Fruit fly (Drosophila melanogaster): ENCODE data around the gene CG13931.

The CG13931 gene

DNA sequence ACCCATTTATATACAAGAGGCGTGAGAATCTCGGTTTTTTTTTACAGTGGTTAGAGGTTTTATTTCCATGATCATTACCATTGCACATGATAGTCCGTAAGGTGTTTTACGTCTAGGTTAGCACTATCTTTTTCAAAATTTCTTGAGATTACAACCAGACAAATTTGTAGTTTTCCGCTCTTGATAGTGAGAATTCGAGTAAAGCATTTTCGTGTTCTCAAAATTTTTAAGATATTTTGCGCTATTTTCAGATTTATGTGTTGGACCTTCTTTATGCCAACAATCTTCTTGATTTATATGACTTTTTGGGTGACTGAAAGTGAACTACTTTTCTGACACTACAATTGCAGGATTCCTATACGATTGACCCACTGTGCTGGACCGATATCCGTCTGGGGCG, 38.9 kb upstream of the CG13931 start (continued):
- TF ChIP-seq Ets21C (GFP tag; optimal IDR thresholded peaks at IDR 0.05) (no peak), CG10631 (GFP tag; optimal IDR thresholded peaks at IDR 0.05) (peak; percentile 23), CG3032 (tag; optimal IDR thresholded peaks at IDR 0.05) (no peak), CG34406 (GFP tag; optimal IDR thresholded peaks at IDR 0.05) (peak; percentile 18)

DNA sequence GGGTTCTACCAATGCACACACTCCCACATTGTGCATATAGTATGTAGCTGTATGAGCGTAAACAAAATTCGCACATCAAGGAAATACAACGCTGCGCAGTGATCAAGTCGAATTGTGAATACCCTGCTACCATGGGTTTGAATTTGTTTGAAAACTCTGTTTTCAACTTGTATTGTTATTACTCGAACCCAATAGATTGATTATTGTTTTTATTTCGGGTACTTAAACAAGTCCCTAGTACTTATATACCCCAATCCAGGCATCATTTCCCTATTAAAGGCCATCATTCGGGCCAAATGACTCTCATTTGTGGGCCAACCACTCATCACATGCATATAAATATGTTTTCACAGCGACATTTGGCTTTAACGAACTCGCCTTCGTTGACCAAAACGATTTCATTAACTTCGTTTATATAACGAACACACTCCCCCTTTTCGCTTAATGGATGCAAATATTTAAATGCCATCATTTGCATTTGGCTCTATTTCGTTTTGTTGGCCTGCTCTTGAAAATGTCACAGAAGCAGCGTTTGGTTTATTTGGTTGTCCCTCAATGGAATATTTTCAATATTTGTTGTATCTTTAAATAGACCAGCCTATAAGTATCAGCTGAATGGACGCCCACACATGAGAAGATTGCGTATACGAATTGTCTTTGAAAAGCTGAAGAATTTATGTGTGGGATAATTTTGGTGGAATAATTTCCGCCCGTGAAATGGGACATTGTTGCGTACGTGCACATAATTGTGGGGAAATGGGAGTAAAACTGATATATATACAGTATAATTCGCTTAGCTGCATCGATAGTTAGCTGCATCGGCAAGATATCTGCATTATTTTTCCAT, 38.1 kb upstream of the CG13931 start:
- peak; percentile 53 for TF ChIP-seq net (GFP tag; optimal IDR thresholded peaks at IDR 0.05)
- TF ChIP-seq Hr4 (GFP tag; optimal IDR thresholded peaks at IDR 0.05), result peak; percentile 64
- TF ChIP-seq CG8319 (GFP tag; optimal IDR thresholded peaks at IDR 0.05), result peak; percentile 18
- peak; percentile 65 for TF ChIP-seq Met (GFP tag; optimal IDR thresholded peaks at IDR 0.05)
- TF ChIP-seq Sox102F (GFP tag; optimal IDR thresholded peaks at IDR 0.05), result peak; percentile 60
- no peak for TF ChIP-seq CG6808 (GFP tag; optimal IDR thresholded peaks at IDR 0.05)
- no peak for TF ChIP-seq vri (GFP tag; optimal IDR thresholded peaks at IDR 0.05)
- peak; percentile 33 for TF ChIP-seq Lpt (GFP tag; optimal IDR thresholded peaks at IDR 0.05)
- no peak for TF ChIP-seq spab (GFP tag; optimal IDR thresholded peaks at IDR 0.05)
- peak; percentile 88 for TF ChIP-seq Eip78C (GFP tag)
- TF ChIP-seq CG16779 (tag; optimal IDR thresholded peaks at IDR 0.05), result no peak
- TF ChIP-seq CG15336 (GFP tag; IDR thresholded peaks at IDR 0.05), result peak; percentile 49; the same call in 1 of the 2 replicates
- peak; percentile 44 for TF ChIP-seq CG6792 (GFP tag; optimal IDR thresholded peaks at IDR 0.05)
- TF ChIP-seq Sox15 (GFP tag; optimal IDR thresholded peaks at IDR 0.05), result peak; percentile 57
- peak; percentile 70 for TF ChIP-seq CG6163 (GFP tag; IDR thresholded peaks at IDR 0.05)
- TF ChIP-seq cyc (GFP tag; optimal IDR thresholded peaks at IDR 0.05), result no peak
- TF ChIP-seq ss (GFP tag; optimal IDR thresholded peaks at IDR 0.05), result no peak
- peak; percentile 35 for TF ChIP-seq Eip75B (GFP tag; optimal IDR thresholded peaks at IDR 0.05)
- peak; percentile 79 for TF ChIP-seq CG31627 (GFP tag; optimal IDR thresholded peaks at IDR 0.05)
- peak in 1 of 2 experiments; percentile 28 for TF ChIP-seq salr (GFP tag; optimal IDR thresholded peaks at IDR 0.05)
- no peak for TF ChIP-seq CG7368 (GFP tag; optimal IDR thresholded peaks at IDR 0.05)
- TF ChIP-seq CG32006 (GFP tag; optimal IDR thresholded peaks at IDR 0.05), result peak; percentile 63
- TF ChIP-seq CG6276 (GFP tag; optimal IDR thresholded peaks at IDR 0.05), result no peak
- TF ChIP-seq CG11902 (GFP tag; optimal IDR thresholded peaks at IDR 0.05), result no peak
- peak; percentile 46 for TF ChIP-seq CG8632 (GFP tag; optimal IDR thresholded peaks at IDR 0.05)
- no peak for TF ChIP-seq CG6854 (GFP tag; optimal IDR thresholded peaks at IDR 0.05)
- TF ChIP-seq svp (GFP tag), result peak; percentile 70
- peak; percentile 63 for TF ChIP-seq pdm3 (GFP tag; optimal IDR thresholded peaks at IDR 0.05)
- TF ChIP-seq CG11294 (GFP tag; IDR thresholded peaks at IDR 0.05), result peak; percentile 56; the same call in 1 of the 2 replicates
- TF ChIP-seq fd85E (GFP tag; optimal IDR thresholded peaks at IDR 0.05), result no peak
- TF ChIP-seq CG8119 (GFP tag; IDR thresholded peaks at IDR 0.05), result peak; percentile 67
- peak; percentile 80 for TF ChIP-seq Hr39 (GFP tag; optimal IDR thresholded peaks at IDR 0.05)
- TF ChIP-seq OdsH (GFP tag; optimal IDR thresholded peaks at IDR 0.05), result peak; percentile 69
- TF ChIP-seq eg (GFP tag; IDR thresholded peaks at IDR 0.05), result peak; percentile 78
- TF ChIP-seq Smox (GFP tag; optimal IDR thresholded peaks at IDR 0.05), result peak; percentile 63
- TF ChIP-seq CG3032 (tag; optimal IDR thresholded peaks at IDR 0.05), result peak; percentile 27
- peak; percentile 54 for TF ChIP-seq Sox14 (GFP tag; optimal IDR thresholded peaks at IDR 0.05)
- peak; percentile 40 for TF ChIP-seq fd59A (GFP tag; optimal IDR thresholded peaks at IDR 0.05)
- TF ChIP-seq CG1621 (tag; optimal IDR thresholded peaks at IDR 0.05), result no peak
- TF ChIP-seq acj6 (GFP tag; optimal IDR thresholded peaks at IDR 0.05), result peak; percentile 45
- TF ChIP-seq Ets21C (GFP tag; optimal IDR thresholded peaks at IDR 0.05), result peak; percentile 56
- peak; percentile 74 for TF ChIP-seq esn (GFP tag; optimal IDR thresholded peaks at IDR 0.05)
- TF ChIP-seq achi (GFP tag; optimal IDR thresholded peaks at IDR 0.05), result no peak
- TF ChIP-seq Blimp-1 (GFP tag; optimal IDR thresholded peaks at IDR 0.05), result no peak
- no peak for TF ChIP-seq CG3919 (GFP tag; optimal IDR thresholded peaks at IDR 0.05)
- TF ChIP-seq CG34406 (GFP tag; optimal IDR thresholded peaks at IDR 0.05), result peak; percentile 33
- no peak for TF ChIP-seq dac (GFP tag; optimal IDR thresholded peaks at IDR 0.05)
- TF ChIP-seq CG10631 (GFP tag; optimal IDR thresholded peaks at IDR 0.05), result peak; percentile 21
